Worm (Caenorhabditis elegans) whole organism, L1 larva: Measurements from ENCODE around the gene rpn-2.

Experiments
- F16B12.6 ChIP-seq: fragments of 150-350 bp; optimal IDR thresholded peaks from 2 replicates; lab custom pipeline; 2014; ENCODE audit warnings: missing biosample characterization, missing genetic modification characterization
- aly-2 ChIP-seq: fragments of 150-350 bp; optimal IDR thresholded peaks from 2 replicates; lab custom pipeline; 2014; ENCODE audit warnings: missing biosample characterization, missing genetic modification characterization
- dpl-1 ChIP-seq, 3 experiments: fragments of 150-350 bp in 2 of 3; sonication (generic microtip) in 1 of 3; optimal IDR thresholded peaks; 2 replicates each; lab custom pipeline; 2014 to 2017; ENCODE audit warnings: missing biosample characterization in 3 of 3, missing genetic modification characterization in 3 of 3, missing genetic modification reagents in 3 of 3
- elt-2 ChIP-seq: sonication (generic microtip); optimal IDR thresholded peaks from 2 replicates; lab custom pipeline; 2016; ENCODE audit warnings: missing genetic modification characterization, mild to moderate bottlenecking, inconsistent platforms, missing compliant biosample characterization, missing genetic modification reagents
- fkh-4 ChIP-seq: sonication (generic microtip); optimal IDR thresholded peaks from 2 replicates; lab custom pipeline; 2016; ENCODE audit warnings: missing compliant biosample characterization, missing genetic modification characterization, borderline replicate concordance
- lin-35 ChIP-seq, 2 experiments: fragments of 150-350 bp; optimal IDR thresholded peaks; 2 replicates each; lab custom pipeline; 2014; ENCODE audit warnings: missing biosample characterization in 2 of 2, missing genetic modification characterization in 2 of 2, missing genetic modification reagents in 2 of 2
- nhr-76 ChIP-seq: sonication (generic microtip); optimal IDR thresholded peaks from 2 replicates; lab custom pipeline; 2017; ENCODE audit warnings: missing biosample characterization, missing genetic modification characterization
- pqm-1 ChIP-seq: sonication (generic microtip); optimal IDR thresholded peaks from 3 replicates; lab custom pipeline; 2017; ENCODE audit warnings: missing biosample characterization, missing genetic modification characterization
- skn-1 ChIP-seq: fragments of 150-350 bp; optimal IDR thresholded peaks from 2 replicates; lab custom pipeline; 2014; ENCODE audit warnings: missing biosample characterization, missing genetic modification characterization
- ztf-11 ChIP-seq, 2 experiments: sonication (generic microtip); optimal IDR thresholded peaks; 2 replicates each; lab custom pipeline; 2016 to 2017; ENCODE audit warnings: missing genetic modification characterization in 2 of 2, missing biosample characterization in 1 of 2, missing compliant biosample characterization in 1 of 2

DNA sequence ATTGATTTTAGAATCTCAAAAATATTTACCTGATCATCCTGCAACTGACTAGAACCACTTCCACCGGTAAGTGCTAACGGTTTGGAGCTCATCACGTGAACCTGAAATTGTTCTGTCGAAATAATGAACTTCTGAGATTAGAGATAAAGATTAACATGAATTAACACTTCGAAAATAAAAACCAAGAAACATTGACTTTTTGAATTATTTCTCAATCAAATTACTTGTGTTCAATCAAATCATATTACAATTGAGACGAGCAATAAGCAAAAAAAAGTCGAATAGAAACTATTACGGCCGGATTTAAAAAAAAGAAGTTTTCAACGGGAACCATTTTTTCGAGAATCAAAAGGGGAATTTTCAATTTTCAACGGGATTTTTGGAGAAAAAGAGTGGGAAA lies 46.7 kb downstream of the rpn-2 start, which contains the start of gene bcas-2:
- no peak for TF ChIP-seq aly-2 (tag; lab: Kevin White, UChicago)
- TF ChIP-seq pqm-1 (tag; lab: Kevin White, UChicago), result no peak
- no peak for TF ChIP-seq nhr-76 (tag; lab: Kevin White, UChicago)
- no peak for TF ChIP-seq fkh-4 (tag; lab: Kevin White, UChicago)
- TF ChIP-seq skn-1 (tag; lab: Kevin White, UChicago), result no peak
- no peak for TF ChIP-seq lin-35 (GFP tag; optimal IDR thresholded peaks at IDR 0.05; lab: Kevin White, UChicago)
- TF ChIP-seq dpl-1 (GFP tag; optimal IDR thresholded peaks at IDR 0.05; lab: Kevin White, UChicago), result no peak
- TF ChIP-seq elt-2 (tag; lab: Kevin White, UChicago), result no peak
- TF ChIP-seq ztf-11 (tag; optimal IDR thresholded peaks at IDR 0.05; lab: Kevin White, UChicago), result no peak
- no peak for TF ChIP-seq F16B12.6 (tag; lab: Kevin White, UChicago)
